Worm (Caenorhabditis elegans) whole organism, L3 larva: Measurements from ENCODE around the gene F23B2.7.
A peak's percentile ranks its signal among the peaks of the same experiment; 100 is the strongest.

Experiments used
- R02D3.7 ChIP-seq: fragments of 150-350 bp; optimal IDR thresholded peaks from 2 replicates; lab custom pipeline; 2014; ENCODE audit warnings: missing biosample characterization, missing genetic modification characterization
- ZK546.5 ChIP-seq: sonication (generic microtip); optimal IDR thresholded peaks from 2 replicates; lab custom pipeline; 2017; ENCODE audit warnings: missing biosample characterization, missing genetic modification characterization
- aly-2 ChIP-seq: fragments of 150-350 bp; optimal IDR thresholded peaks from 2 replicates; lab custom pipeline; 2014; ENCODE audit warnings: missing biosample characterization, missing genetic modification characterization
- ama-1 ChIP-seq: fragments of 150-350 bp; optimal IDR thresholded peaks from 2 replicates; lab custom pipeline; 2018
- ceh-16 ChIP-seq: sonication (generic microtip); optimal IDR thresholded peaks from 2 replicates; lab custom pipeline; 2017; ENCODE audit warnings: missing biosample characterization, missing genetic modification characterization
- ceh-82 ChIP-seq: fragments of 150-350 bp; optimal IDR thresholded peaks from 2 replicates; lab custom pipeline; 2014; ENCODE audit warnings: missing biosample characterization, missing genetic modification characterization
- ceh-9 ChIP-seq: sonication (generic microtip); optimal IDR thresholded peaks from 2 replicates; lab custom pipeline; 2018; ENCODE audit warnings: missing biosample characterization, missing genetic modification characterization
- egl-5 ChIP-seq: fragments of 150-350 bp; optimal IDR thresholded peaks from 2 replicates; lab custom pipeline; 2017; ENCODE audit warnings: missing biosample characterization, missing genetic modification reagents, missing genetic modification characterization, inconsistent platforms
- elt-2 ChIP-seq: sonication (generic microtip); optimal IDR thresholded peaks from 2 replicates; lab custom pipeline; 2016; ENCODE audit warnings: missing genetic modification reagents, mild to moderate bottlenecking, missing genetic modification characterization, missing compliant biosample characterization
- elt-3 ChIP-seq, 3 experiments: fragments of 150-350 bp in 1 of 3; sonication (generic microtip) in 2 of 3; optimal IDR thresholded peaks; 2 replicates in 2 of 3; 4 replicates in 1 of 3; lab custom pipeline; 2014 to 2017; ENCODE audit warnings: missing biosample characterization in 3 of 3, missing genetic modification characterization in 3 of 3
- eor-1 ChIP-seq, 2 experiments: fragments of 150-350 bp; optimal IDR thresholded peaks; 2 replicates each; lab custom pipeline; 2014 to 2018; ENCODE audit warnings: missing biosample characterization in 2 of 2, missing genetic modification characterization in 2 of 2
- fkh-10 ChIP-seq: sonication (generic microtip); optimal IDR thresholded peaks from 2 replicates; lab custom pipeline; 2017; ENCODE audit warnings: missing biosample characterization, missing genetic modification reagents, missing genetic modification characterization
- fkh-2 ChIP-seq: fragments of 150-350 bp; optimal IDR thresholded peaks from 2 replicates; lab custom pipeline; 2014; ENCODE audit warnings: missing biosample characterization, missing genetic modification reagents, missing genetic modification characterization
- fos-1 ChIP-seq: fragments of 150-350 bp; optimal IDR thresholded peaks from 2 replicates; lab custom pipeline; 2014; ENCODE audit warnings: missing biosample characterization, missing genetic modification characterization
- hmg-11 ChIP-seq: sonication (generic microtip); optimal IDR thresholded peaks from 2 replicates; lab custom pipeline; 2016; ENCODE audit warnings: missing genetic modification characterization, missing compliant biosample characterization
- jun-1 ChIP-seq: fragments of 150-350 bp; optimal IDR thresholded peaks from 2 replicates; lab custom pipeline; 2014; ENCODE audit warnings: missing biosample characterization, missing genetic modification reagents, missing genetic modification characterization
- lin-15B ChIP-seq: fragments of 150-350 bp; optimal IDR thresholded peaks from 2 replicates; lab custom pipeline; 2014; ENCODE audit warnings: missing biosample characterization, missing genetic modification characterization
- lin-39 ChIP-seq: fragments of 150-350 bp; optimal IDR thresholded peaks from 2 replicates; lab custom pipeline; 2018; ENCODE audit warnings: missing biosample characterization, missing genetic modification reagents, missing genetic modification characterization
- mdl-1 ChIP-seq: fragments of 150-350 bp; optimal IDR thresholded peaks from 2 replicates; lab custom pipeline; 2014; ENCODE audit warnings: missing biosample characterization, missing genetic modification characterization
- mml-1 ChIP-seq: fragments of 150-350 bp; sonication (generic microtip); optimal IDR thresholded peaks from 3 replicates; lab custom pipeline; 2014; ENCODE audit warnings: missing biosample characterization, missing genetic modification characterization
- nfya-1 ChIP-seq: sonication (generic microtip); optimal IDR thresholded peaks from 2 replicates; lab custom pipeline; 2017; ENCODE audit warnings: missing genetic modification characterization, mild to moderate bottlenecking, missing compliant biosample characterization, antibody characterized with exemption, moderate library complexity; ENCODE audit not compliant: insufficient read depth
- nhr-11 ChIP-seq: fragments of 150-350 bp; optimal IDR thresholded peaks from 2 replicates; lab custom pipeline; 2014; ENCODE audit warnings: missing biosample characterization, missing genetic modification characterization
- nhr-25 ChIP-seq: sonication (generic microtip); optimal IDR thresholded peaks from 2 replicates; lab custom pipeline; 2017; ENCODE audit warnings: missing biosample characterization, missing genetic modification characterization
- nhr-43 ChIP-seq: sonication (generic microtip); optimal IDR thresholded peaks from 2 replicates; lab custom pipeline; 2016; ENCODE audit warnings: mild to moderate bottlenecking, missing genetic modification characterization, missing compliant biosample characterization; ENCODE audit not compliant: poor library complexity, severe bottlenecking
- nhr-76 ChIP-seq: fragments of 150-350 bp; sonication (generic microtip); optimal IDR thresholded peaks from 5 replicates; lab custom pipeline; 2014; ENCODE audit warnings: missing biosample characterization, missing genetic modification characterization
- nhr-77 ChIP-seq: fragments of 150-350 bp; optimal IDR thresholded peaks from 2 replicates; lab custom pipeline; 2014; ENCODE audit warnings: missing biosample characterization, missing genetic modification characterization
- pha-4 ChIP-seq: fragments of 150-350 bp; optimal IDR thresholded peaks from 2 replicates; lab custom pipeline; 2014; ENCODE audit warnings: missing biosample characterization, missing genetic modification reagents, missing genetic modification characterization
- pqm-1 ChIP-seq: fragments of 150-350 bp; optimal IDR thresholded peaks from 2 replicates; lab custom pipeline; 2017; ENCODE audit warnings: missing biosample characterization, missing genetic modification characterization, inconsistent platforms
- skn-1 ChIP-seq: fragments of 150-350 bp; optimal IDR thresholded peaks from 2 replicates; lab custom pipeline; 2014; ENCODE audit warnings: missing biosample characterization, missing genetic modification characterization
- snpc-4 ChIP-seq: fragments of 150-350 bp; optimal IDR thresholded peaks from 2 replicates; lab custom pipeline; 2014; ENCODE audit warnings: missing biosample characterization, missing genetic modification characterization
- tbx-2 ChIP-seq: sonication (generic microtip); optimal IDR thresholded peaks from 2 replicates; lab custom pipeline; 2016; ENCODE audit warnings: mild to moderate bottlenecking, missing genetic modification characterization, missing compliant biosample characterization
- unc-62 ChIP-seq: fragments of 150-350 bp; sonication (generic microtip); optimal IDR thresholded peaks from 4 replicates; lab custom pipeline; 2014; ENCODE audit warnings: missing biosample characterization, missing genetic modification reagents, missing genetic modification characterization
- ztf-4 ChIP-seq: fragments of 150-350 bp; optimal IDR thresholded peaks from 2 replicates; lab custom pipeline; 2014; ENCODE audit warnings: missing biosample characterization, missing genetic modification characterization

Gene F23B2.7

ce11 chrIV:9130605-9131004 lies 19.7 kb upstream of the F23B2.7 start:
- no peak for TF ChIP-seq ceh-82
- TF ChIP-seq pha-4 (tag; lab: Kevin White, UChicago), result no peak
- peak; percentile 45 for TF ChIP-seq snpc-4

ce11 chrIV:9135377-9135776 lies 14.9 kb upstream of the F23B2.7 start, which contains the start of gene delm-1:
TSS of gene delm-1 (minus strand) at chrIV:9135477.
- TF ChIP-seq skn-1 (tag; lab: Kevin White, UChicago) (no peak), R02D3.7 (tag; lab: Kevin White, UChicago) (no peak), ZK546.5 (tag; lab: Kevin White, UChicago) (no peak), lin-39 (tag; lab: Kevin White, UChicago) (no peak), unc-62 (GFP tag; lab: Kevin White, UChicago) (no peak), lin-15B (tag; lab: Kevin White, UChicago) (no peak), fos-1 (tag; lab: Kevin White, UChicago) (no peak), nhr-76 (tag; lab: Kevin White, UChicago) (no peak)

DNA sequence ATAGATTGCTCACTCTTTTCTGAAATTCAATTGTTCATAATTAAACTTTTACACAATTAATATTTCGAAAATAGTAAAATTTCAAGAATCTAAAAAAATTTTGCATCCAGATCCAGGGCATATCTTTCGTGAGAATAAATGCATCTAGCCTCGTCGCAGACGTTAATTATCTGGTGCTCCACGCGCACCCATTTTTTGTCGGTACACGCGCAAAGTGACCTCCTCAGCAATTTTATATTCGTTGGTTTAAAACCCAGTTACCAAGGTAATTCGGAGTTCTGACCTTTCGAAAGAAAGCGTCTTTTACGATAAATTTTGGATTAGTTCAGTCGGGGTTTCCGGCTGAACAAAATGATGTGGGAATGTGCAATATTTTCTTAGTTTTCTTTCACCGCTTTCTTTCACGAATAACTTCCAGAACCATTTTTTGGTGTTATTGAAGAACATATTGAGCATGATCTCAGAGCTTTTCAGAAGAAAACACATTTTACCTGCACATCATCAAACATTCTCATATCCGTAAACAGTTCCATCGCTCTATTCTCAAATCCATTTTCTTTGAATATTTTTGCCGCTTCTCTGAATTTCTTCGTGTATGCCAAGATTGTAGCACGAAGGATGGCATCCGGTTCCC lies 10.0 kb upstream of the F23B2.7 start:
- TF ChIP-seq aly-2, result no peak
- TF ChIP-seq lin-15B (tag; lab: Kevin White, UChicago), result no peak
- no peak for TF ChIP-seq elt-3 (tag; optimal IDR thresholded peaks at IDR 0.05; lab: Kevin White, UChicago)
- TF ChIP-seq skn-1 (tag; lab: Kevin White, UChicago), result no peak
- TF ChIP-seq nhr-25 (tag; lab: Kevin White, UChicago), result no peak
- no peak for TF ChIP-seq ama-1 (lab: Kevin White, UChicago)
- no peak for TF ChIP-seq pha-4 (tag; lab: Kevin White, UChicago)
- no peak for TF ChIP-seq eor-1 (tag; optimal IDR thresholded peaks at IDR 0.05; lab: Kevin White, UChicago)
- no peak for TF ChIP-seq nhr-43
- no peak for TF ChIP-seq pqm-1 (tag; lab: Kevin White, UChicago)
- TF ChIP-seq ceh-9, result no peak
- TF ChIP-seq ztf-4 (tag; lab: Kevin White, UChicago), result no peak
- no peak for TF ChIP-seq fkh-2 (tag; lab: Kevin White, UChicago)
- TF ChIP-seq mml-1 (tag; lab: Kevin White, UChicago), result no peak
- TF ChIP-seq ceh-16, result no peak
- TF ChIP-seq, all 47 proteins: peak for 0

DNA sequence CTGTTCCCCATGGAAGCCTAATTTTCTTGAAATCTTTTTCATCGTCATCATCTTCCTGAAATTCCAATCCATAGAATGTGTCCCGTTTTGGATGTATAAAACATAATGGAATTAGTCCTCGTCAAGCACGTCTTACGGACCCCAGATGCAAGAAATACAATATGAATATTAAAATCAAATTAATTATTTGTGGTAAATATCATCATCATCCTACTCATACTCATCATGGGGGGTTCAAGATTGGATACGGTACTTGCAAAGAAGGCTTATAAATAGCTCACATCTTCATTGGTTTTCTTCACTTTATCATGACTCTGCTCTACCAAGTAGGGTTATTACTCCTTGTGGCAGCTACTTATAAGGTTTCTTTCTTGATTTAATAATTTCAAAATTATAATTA lies 5.9 kb upstream of the F23B2.7 start, which contains the start of gene flp-1:
Gene flp-1 (plus strand): TSS at position 301 of the 400 bp plus-strand sequence.
- TF ChIP-seq elt-3 (tag; optimal IDR thresholded peaks at IDR 0.05; lab: Kevin White, UChicago), result no peak
- TF ChIP-seq nfya-1 (tag; lab: Kevin White, UChicago), result no peak
- no peak for TF ChIP-seq unc-62 (GFP tag; lab: Kevin White, UChicago)
- no peak for TF ChIP-seq elt-2 (tag; lab: Kevin White, UChicago)
- no peak for TF ChIP-seq fkh-10 (GFP tag; lab: Kevin White, UChicago)
- no peak for TF ChIP-seq ceh-9
- no peak for TF ChIP-seq mdl-1 (tag; lab: Kevin White, UChicago)
- TF ChIP-seq hmg-11, result no peak
- no peak for TF ChIP-seq lin-39 (tag; lab: Kevin White, UChicago)
- no peak for TF ChIP-seq ceh-16
- TF ChIP-seq nhr-76 (tag; lab: Kevin White, UChicago), result no peak
- no peak for TF ChIP-seq fkh-2 (tag; lab: Kevin White, UChicago)
- no peak for TF ChIP-seq egl-5 (tag; lab: Kevin White, UChicago)
- no peak for TF ChIP-seq tbx-2 (tag; lab: Kevin White, UChicago)
- TF ChIP-seq nhr-11 (tag; lab: Kevin White, UChicago), result no peak
- TF ChIP-seq mml-1 (tag; lab: Kevin White, UChicago), result no peak
- no peak for TF ChIP-seq ZK546.5 (tag; lab: Kevin White, UChicago)
- no peak for TF ChIP-seq skn-1 (tag; lab: Kevin White, UChicago)
- no peak for TF ChIP-seq jun-1
- TF ChIP-seq pqm-1 (tag; lab: Kevin White, UChicago), result no peak

DNA sequence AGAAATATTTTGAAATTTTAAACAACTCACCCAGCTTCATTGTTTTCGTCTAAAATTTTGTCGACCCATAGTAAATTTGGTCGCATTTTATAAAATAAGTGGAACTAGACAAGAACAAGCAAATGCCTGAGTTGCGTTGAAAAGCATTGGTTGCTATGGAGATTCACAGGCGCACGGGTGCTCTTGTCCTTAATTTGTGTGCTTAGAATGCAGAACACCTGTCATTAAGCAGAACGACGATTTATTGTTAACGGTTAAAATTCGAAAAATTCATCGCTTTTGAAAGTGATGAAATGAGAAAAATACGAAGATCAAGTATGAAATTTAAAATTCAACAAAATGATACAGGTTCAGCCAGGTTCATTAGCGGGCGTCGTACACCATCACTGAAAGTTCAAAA lies 4.2 kb upstream of the F23B2.7 start, which contains the start of gene daf-10:
Gene daf-10 (minus strand): TSS at position 101 of the 400 bp plus-strand sequence.
- no peak for TF ChIP-seq nhr-77 (tag; lab: Kevin White, UChicago)
- TF ChIP-seq mdl-1 (tag; lab: Kevin White, UChicago), result no peak
- TF ChIP-seq egl-5 (tag; lab: Kevin White, UChicago), result no peak
